Worm (Caenorhabditis elegans) whole organism, L3 larva: ENCODE measurements around the gene Y58A7A.4.

Experiments used
- aly-2 ChIP-seq: fragments of 150-350 bp; optimal IDR thresholded peaks from 2 replicates; lab custom pipeline; 2014; ENCODE audit warnings: missing biosample characterization, missing genetic modification characterization
- egl-27 ChIP-seq: sonication (generic microtip); optimal IDR thresholded peaks from 4 replicates; lab custom pipeline; 2017; ENCODE audit warnings: missing biosample characterization, missing genetic modification reagents, missing genetic modification characterization
- lin-39 ChIP-seq: fragments of 150-350 bp; optimal IDR thresholded peaks from 2 replicates; lab custom pipeline; 2018; ENCODE audit warnings: missing biosample characterization, missing genetic modification reagents, missing genetic modification characterization
- nhr-12 ChIP-seq: fragments of 150-350 bp; optimal IDR thresholded peaks from 2 replicates; lab custom pipeline; 2014; ENCODE audit warnings: missing biosample characterization, missing genetic modification characterization

DNA sequence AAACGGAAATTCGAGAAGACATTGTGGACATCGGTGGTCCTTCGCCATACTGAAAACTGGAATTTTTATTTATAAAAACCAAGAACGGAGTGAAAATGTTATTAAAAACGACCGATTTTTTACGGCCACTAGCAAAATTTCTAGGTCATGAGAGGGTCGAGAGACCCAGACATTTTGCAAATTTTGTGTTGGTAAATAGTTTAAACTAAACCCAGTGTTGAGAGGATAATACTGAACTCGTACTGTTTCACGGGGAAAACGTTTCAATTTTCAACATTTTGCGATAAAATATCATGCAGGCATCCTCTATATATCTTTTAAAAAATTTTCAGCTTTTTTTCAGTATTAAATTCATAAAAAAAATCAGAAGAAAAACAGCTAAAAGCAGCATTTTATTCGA is 34.3 kb upstream of the Y58A7A.4 start, which contains the start of gene C04F5.9:
- TF ChIP-seq egl-27 (tag; lab: Kevin White, UChicago) (no peak), nhr-12 (no peak), lin-39 (tag; lab: Kevin White, UChicago) (no peak), aly-2 (tag; lab: Kevin White, UChicago) (no peak)
